Worm (Caenorhabditis elegans) whole organism, L4 larva: ENCODE measurements around the gene catp-4.

Source experiments
- F37D6.2 ChIP-seq: sonication (generic microtip); optimal IDR thresholded peaks from 2 replicates; lab custom pipeline; 2016; ENCODE audit warnings: mild to moderate bottlenecking, missing genetic modification characterization, missing compliant biosample characterization
- R02D3.7 ChIP-seq: fragments of 150-350 bp; sonication (generic microtip); optimal IDR thresholded peaks from 3 replicates; lab custom pipeline; 2014; ENCODE audit warnings: missing biosample characterization, missing genetic modification characterization
- Y48G9A.11 ChIP-seq: fragments of 200-800 bp; sonication (Bioruptor generic); IDR thresholded peaks from 2 replicates; pipeline ENCODE4 v1.3.6; 2022; ENCODE audit warnings: missing genetic modification reagents, missing genetic modification characterization, missing compliant biosample characterization
- ZK546.5 ChIP-seq, 2 experiments: sonication (generic microtip); optimal IDR thresholded peaks; 2 replicates each; lab custom pipeline; 2017; ENCODE audit warnings: missing biosample characterization in 2 of 2, missing genetic modification characterization in 2 of 2
- aha-1 ChIP-seq: fragments of 150-350 bp; peaks from one replicate; lab custom pipeline; 2014; ENCODE audit warnings: missing biosample characterization, missing genetic modification characterization
- ceh-28 ChIP-seq: fragments of 150-350 bp; optimal IDR thresholded peaks from 2 replicates; lab custom pipeline; 2014; ENCODE audit warnings: missing biosample characterization, missing genetic modification reagents, missing genetic modification characterization
- dmd-8 ChIP-seq: fragments of 200-800 bp; sonication (Bioruptor generic); IDR thresholded peaks from 2 replicates; pipeline ENCODE4 v1.3.6; 2022; ENCODE audit warnings: missing genetic modification characterization, missing compliant biosample characterization
- dpl-1 ChIP-seq: fragments of 150-350 bp; optimal IDR thresholded peaks from 2 replicates; lab custom pipeline; 2014; ENCODE audit warnings: missing biosample characterization, missing genetic modification reagents, missing genetic modification characterization
- duxl-1 ChIP-seq: sonication (generic microtip); optimal IDR thresholded peaks from 2 replicates; lab custom pipeline; 2016; ENCODE audit warnings: mild to moderate bottlenecking, missing genetic modification characterization, moderate library complexity, missing compliant biosample characterization; ENCODE audit not compliant: poor library complexity
- fkh-10 ChIP-seq: fragments of 150-350 bp; optimal IDR thresholded peaks from 2 replicates; lab custom pipeline; 2014; ENCODE audit warnings: missing biosample characterization, missing genetic modification reagents, missing genetic modification characterization
- gei-8 ChIP-seq: fragments of 200-800 bp; sonication (Bioruptor generic); optimal IDR thresholded peaks from 2 replicates; lab custom pipeline; 2018; ENCODE audit warnings: mild to moderate bottlenecking, missing genetic modification characterization, missing compliant biosample characterization
- jun-1 ChIP-seq: fragments of 150-350 bp; optimal IDR thresholded peaks from 2 replicates; lab custom pipeline; 2014; ENCODE audit warnings: missing biosample characterization, missing genetic modification reagents, missing genetic modification characterization
- lim-7 ChIP-seq: fragments of 200-800 bp; sonication (Bioruptor generic); IDR thresholded peaks from 2 replicates; pipeline ENCODE4 v1.3.6; 2022; ENCODE audit warnings: missing genetic modification characterization, missing compliant biosample characterization
- lin-15B ChIP-seq: fragments of 150-350 bp; sonication (generic microtip); optimal IDR thresholded peaks from 3 replicates; lab custom pipeline; 2014; ENCODE audit warnings: missing biosample characterization, missing genetic modification characterization
- lin-29 ChIP-seq: fragments of 200-800 bp; sonication (Bioruptor generic); IDR thresholded peaks from 2 replicates; pipeline ENCODE4 v1.3.6; 2022; ENCODE audit warnings: missing genetic modification reagents, missing genetic modification characterization, missing compliant biosample characterization
- lin-38 ChIP-seq: fragments of 200-800 bp; sonication (Bioruptor generic); IDR thresholded peaks from 2 replicates; pipeline ENCODE4 v1.3.6; 2022; ENCODE audit warnings: missing genetic modification reagents, missing genetic modification characterization, missing compliant biosample characterization
- nhr-10 ChIP-seq: fragments of 150-350 bp; optimal IDR thresholded peaks from 2 replicates; lab custom pipeline; 2014; ENCODE audit warnings: missing biosample characterization, missing genetic modification characterization
- nhr-11 ChIP-seq: fragments of 150-350 bp; optimal IDR thresholded peaks from 2 replicates; lab custom pipeline; 2014; ENCODE audit warnings: missing biosample characterization, missing genetic modification characterization
- nhr-237 ChIP-seq: sonication (generic microtip); optimal IDR thresholded peaks from 2 replicates; lab custom pipeline; 2017; ENCODE audit warnings: missing biosample characterization, missing genetic modification characterization
- nhr-28 ChIP-seq: fragments of 150-350 bp; optimal IDR thresholded peaks from 2 replicates; lab custom pipeline; 2014; ENCODE audit warnings: missing biosample characterization, missing genetic modification characterization
- nhr-42 ChIP-seq: fragments of 200-800 bp; sonication (Bioruptor generic); IDR thresholded peaks from 2 replicates; pipeline ENCODE4 v1.3.6; 2022; ENCODE audit warnings: missing genetic modification characterization, missing compliant biosample characterization
- nhr-48 ChIP-seq: sonication (generic microtip); optimal IDR thresholded peaks from 2 replicates; lab custom pipeline; 2016; ENCODE audit warnings: mild to moderate bottlenecking, missing genetic modification characterization, missing compliant biosample characterization
- pha-4 ChIP-seq, 2 experiments: fragments of 150-350 bp in 1 of 2; fragments of 200-800 bp in 1 of 2; sonication (Bioruptor generic) in 1 of 2; IDR thresholded peaks in 1 of 2; optimal IDR thresholded peaks in 1 of 2; 2 replicates each; pipeline versions ENCODE4 v1.3.6 to Lab custom; 2014 to 2022; ENCODE audit warnings: missing genetic modification characterization in 2 of 2, missing genetic modification reagents in 2 of 2, missing biosample characterization in 1 of 2, missing compliant biosample characterization in 1 of 2
- php-3 ChIP-seq: fragments of 200-800 bp; sonication (Bioruptor generic); IDR thresholded peaks from 2 replicates; pipeline ENCODE4 v1.3.6; 2022; ENCODE audit warnings: missing genetic modification reagents, missing genetic modification characterization, missing compliant biosample characterization
- rbr-2 ChIP-seq: sonication (generic microtip); optimal IDR thresholded peaks from 2 replicates; lab custom pipeline; 2016; ENCODE audit warnings: missing genotype, missing genetic modification characterization, missing compliant biosample characterization
- set-16 ChIP-seq: fragments of 200-800 bp; sonication (Bioruptor generic); IDR thresholded peaks from 2 replicates; pipeline ENCODE4 v1.3.6; 2022; ENCODE audit warnings: missing genetic modification reagents, missing genetic modification characterization, missing compliant biosample characterization
- skn-1 ChIP-seq: fragments of 150-350 bp; optimal IDR thresholded peaks from 2 replicates; lab custom pipeline; 2014; ENCODE audit warnings: missing biosample characterization, missing genetic modification characterization
- tag-97 ChIP-seq: fragments of 200-800 bp; sonication (Bioruptor generic); IDR thresholded peaks from 2 replicates; pipeline ENCODE4 v1.3.6; 2022; ENCODE audit warnings: missing genetic modification characterization, missing compliant biosample characterization
- tra-1 ChIP-seq: fragments of 200-800 bp; sonication (Bioruptor generic); IDR thresholded peaks from 2 replicates; pipeline ENCODE4 v1.3.6; 2022; ENCODE audit warnings: missing genetic modification reagents, missing genetic modification characterization, missing compliant biosample characterization
- unc-130 ChIP-seq: sonication (generic microtip); optimal IDR thresholded peaks from 2 replicates; lab custom pipeline; 2016; ENCODE audit warnings: missing genetic modification reagents, missing genetic modification characterization, missing compliant biosample characterization
- unc-62 ChIP-seq, 3 experiments: fragments of 150-350 bp in 1 of 3; sonication (generic microtip); optimal IDR thresholded peaks in 2 of 3; peaks in 1 of 3; 1 replicate in 1 of 3; 2 replicates in 2 of 3; lab custom pipeline; 2014 to 2017; ENCODE audit warnings: missing biosample characterization in 3 of 3, missing genetic modification characterization in 3 of 3, missing genetic modification reagents in 3 of 3, missing genotype in 1 of 3
- zfp-2 ChIP-seq: sonication (generic microtip); optimal IDR thresholded peaks from 2 replicates; lab custom pipeline; 2016; ENCODE audit warnings: mild to moderate bottlenecking, missing genetic modification characterization, missing compliant biosample characterization

The catp-4 gene

ce11 chrII:14578716-14579115 is 14.7 kb upstream of the catp-4 start, which contains the start of gene C01G12.9:
Gene C01G12.9 (plus strand): TSS chrII:14579016.
- TF ChIP-seq ceh-28 (tag; lab: Kevin White, UChicago) (peak; percentile 70), unc-130 (no peak), nhr-10 (no peak)

ce11 chrII:14580549-14580948 is 12.8 kb upstream of the catp-4 start, which contains the start of the genes nspb-8 and nspb-9:
Gene nspb-8 (minus strand): TSS chrII:14580649.
Gene nspb-9 (plus strand): TSS chrII:14580859.
- TF ChIP-seq tra-1 (GFP tag; lab: Robert Waterston, UW): no peak
- TF ChIP-seq duxl-1: no peak
- TF ChIP-seq fkh-10 (GFP tag; lab: Kevin White, UChicago): no peak
- TF ChIP-seq lin-29: no peak
- TF ChIP-seq zfp-2 (tag; lab: Kevin White, UChicago): no peak
- peak; percentile 42 for TF ChIP-seq aha-1 (tag; lab: Kevin White, UChicago)
- TF ChIP-seq F37D6.2 (tag; lab: Kevin White, UChicago): no peak
- TF ChIP-seq unc-62 (GFP tag; optimal IDR thresholded peaks at IDR 0.05 in 1 of 2; lab: Kevin White, UChicago): peak in 1 of 2 experiments; percentile 46
- TF ChIP-seq unc-62 (tag; optimal IDR thresholded peaks at IDR 0.05; lab: Kevin White, UChicago): no peak
- TF ChIP-seq rbr-2 (tag; lab: Kevin White, UChicago): no peak
- TF ChIP-seq pha-4 (GFP tag; IDR thresholded peaks at IDR 0.05; lab: Robert Waterston, UW): no peak
- TF ChIP-seq pha-4 (tag; optimal IDR thresholded peaks at IDR 0.05; lab: Kevin White, UChicago): no peak
- TF ChIP-seq dpl-1 (GFP tag; lab: Kevin White, UChicago): no peak
- no peak for TF ChIP-seq php-3 (GFP tag; lab: Robert Waterston, UW)
- no peak for TF ChIP-seq tag-97 (GFP tag; lab: Robert Waterston, UW)
- no peak for TF ChIP-seq R02D3.7 (tag; lab: Kevin White, UChicago)

ce11 chrII:14582206-14582605 is 11.2 kb upstream of the catp-4 start, which contains the start of gene C01G12.3:
Gene C01G12.3 (minus strand): TSS chrII:14582306.
- TF ChIP-seq skn-1 (tag; lab: Kevin White, UChicago): no peak
- TF ChIP-seq unc-62 (GFP tag; optimal IDR thresholded peaks at IDR 0.05 in 1 of 2; lab: Kevin White, UChicago): peak in 1 of 2 experiments; percentile 11
- TF ChIP-seq unc-62 (tag; optimal IDR thresholded peaks at IDR 0.05; lab: Kevin White, UChicago): no peak

- peak; percentile 26 for TF ChIP-seq aha-1 (tag; lab: Kevin White, UChicago)
- no peak for TF ChIP-seq zfp-2 (tag; lab: Kevin White, UChicago)
- TF ChIP-seq dpl-1 (GFP tag; lab: Kevin White, UChicago): no peak
- no peak for TF ChIP-seq nhr-11 (tag; lab: Kevin White, UChicago)
- no peak for TF ChIP-seq lin-38 (GFP tag; lab: Robert Waterston, UW)
- peak; percentile 24 for TF ChIP-seq nhr-28
Measured at ce11 chrII:14587407-14587806, 6.0 kb upstream of the catp-4 start, which contains the start of gene C01G12.5. Gene C01G12.5 (minus strand): TSS chrII:14587507.

- no peak for TF ChIP-seq R02D3.7 (tag; lab: Kevin White, UChicago)
- TF ChIP-seq lin-15B (tag; lab: Kevin White, UChicago): no peak
- no peak for TF ChIP-seq dmd-8 (GFP tag; lab: Robert Waterston, UW)
- TF ChIP-seq ZK546.5 (tag; optimal IDR thresholded peaks at IDR 0.05; lab: Kevin White, UChicago): no peak
- no peak for TF ChIP-seq unc-130
- no peak for TF ChIP-seq lin-29
- TF ChIP-seq rbr-2 (tag; lab: Kevin White, UChicago): no peak
- TF ChIP-seq set-16: no peak
- TF ChIP-seq dpl-1 (GFP tag; lab: Kevin White, UChicago): no peak
- TF ChIP-seq nhr-237: no peak
- TF ChIP-seq lim-7 (GFP tag; lab: Robert Waterston, UW): no peak
- TF ChIP-seq nhr-48: no peak
Measured at ce11 chrII:14588162-14588561, 5.2 kb upstream of the catp-4 start, which contains the start of gene nspb-10. Gene nspb-10 (minus strand): TSS chrII:14588262.

- no peak for TF ChIP-seq gei-8 (GFP tag; lab: Kevin White, UChicago)
- TF ChIP-seq nhr-48: no peak
- TF ChIP-seq nhr-42: 0 out of 2 replicates have a peak, but pooled peaks have one; percentile 13
- no peak for TF ChIP-seq ceh-28 (tag; lab: Kevin White, UChicago)
- TF ChIP-seq Y48G9A.11: no peak
- no peak for TF ChIP-seq jun-1 (tag; lab: Kevin White, UChicago)
Measured at ce11 chrII:14591699-14592098, 1.7 kb upstream of the catp-4 start, which contains the start of gene C01G12.7. Gene C01G12.7 (minus strand): TSS chrII:14591893.
